Fruit fly (Drosophila melanogaster) whole organism, prepupa: ENCODE measurements around the gene Dscam3.
A peak's percentile ranks its signal among the peaks of the same experiment; 100 is the strongest.

ENCODE experiments used
- Blimp-1 ChIP-seq: fragments of 200-800 bp; sonication (Bioruptor generic); optimal IDR thresholded peaks from 3 replicates; lab custom pipeline; 2017; ENCODE audit warnings: missing biosample characterization, missing genetic modification characterization, mild to moderate bottlenecking, moderate library complexity, missing genetic modification reagents
- CG10631 ChIP-seq: fragments of 200-800 bp; sonication (Bioruptor generic); optimal IDR thresholded peaks from 2 replicates; lab custom pipeline; 2016; ENCODE audit warnings: missing biosample characterization, missing genetic modification characterization
- CG10669 ChIP-seq: fragments of 200-800 bp; sonication (Bioruptor generic); optimal IDR thresholded peaks from 3 replicates; lab custom pipeline; 2018; ENCODE audit warnings: missing biosample characterization, mild to moderate bottlenecking, missing genetic modification characterization, moderate library complexity
- CG11294 ChIP-seq: fragments of 200-800 bp; sonication (Bioruptor generic); IDR thresholded peaks from 2 replicates; pipeline ENCODE4 v1.3.6; 2022; ENCODE audit warnings: missing biosample characterization, missing genetic modification characterization
- CG11762 ChIP-seq: fragments of 200-800 bp; sonication (Bioruptor generic); optimal IDR thresholded peaks from 3 replicates; lab custom pipeline; 2016; ENCODE audit warnings: missing biosample characterization, missing genetic modification characterization; ENCODE audit not compliant: insufficient read depth
- CG11902 ChIP-seq: fragments of 200-800 bp; sonication (Bioruptor generic); optimal IDR thresholded peaks from 3 replicates; lab custom pipeline; 2016; ENCODE audit warnings: missing biosample characterization, missing genetic modification characterization
- CG15336 ChIP-seq: fragments of 200-800 bp; sonication (Bioruptor generic); IDR thresholded peaks from 2 replicates; pipeline ENCODE4 v1.3.6; 2022; ENCODE audit warnings: missing biosample characterization, missing genetic modification characterization
- CG1621 ChIP-seq: fragments of 200-800 bp; sonication (Bioruptor generic); optimal IDR thresholded peaks from 3 replicates; lab custom pipeline; 2018; ENCODE audit warnings: missing biosample characterization, mild to moderate bottlenecking, missing genetic modification characterization
- CG16779 ChIP-seq: fragments of 200-800 bp; sonication (Bioruptor generic); optimal IDR thresholded peaks from 3 replicates; lab custom pipeline; 2017; ENCODE audit warnings: missing biosample characterization, mild to moderate bottlenecking, missing genetic modification characterization
- CG3032 ChIP-seq: fragments of 200-800 bp; optimal IDR thresholded peaks from 2 replicates; lab custom pipeline; 2019; ENCODE audit warnings: missing biosample characterization, mild to moderate bottlenecking, missing genetic modification characterization, moderate library complexity
- CG32006 ChIP-seq: fragments of 200-800 bp; sonication (Bioruptor generic); optimal IDR thresholded peaks from 3 replicates; lab custom pipeline; 2017; ENCODE audit warnings: missing biosample characterization, mild to moderate bottlenecking, missing genetic modification characterization
- CG34406 ChIP-seq: fragments of 200-800 bp; sonication (Bioruptor generic); optimal IDR thresholded peaks from 3 replicates; lab custom pipeline; 2016; ENCODE audit warnings: missing biosample characterization, missing genetic modification characterization
- CG3919 ChIP-seq: fragments of 200-800 bp; sonication (Bioruptor generic); optimal IDR thresholded peaks from 3 replicates; lab custom pipeline; 2016; ENCODE audit warnings: missing biosample characterization, missing genetic modification characterization
- CG4318 ChIP-seq: fragments of 200-800 bp; sonication (Bioruptor generic); optimal IDR thresholded peaks from 3 replicates; lab custom pipeline; 2017; ENCODE audit warnings: missing biosample characterization, mild to moderate bottlenecking, missing genetic modification characterization
- CG6163 ChIP-seq: fragments of 200-800 bp; sonication (Bioruptor generic); IDR thresholded peaks from 3 replicates; pipeline ENCODE4 v1.3.6; 2022; ENCODE audit warnings: missing biosample characterization, missing genetic modification characterization
- CG6276 ChIP-seq: fragments of 200-800 bp; sonication (Bioruptor generic); optimal IDR thresholded peaks from 2 replicates; lab custom pipeline; 2017; ENCODE audit warnings: missing biosample characterization, mild to moderate bottlenecking, missing genetic modification characterization
- CG6792 ChIP-seq: fragments of 200-800 bp; sonication (Bioruptor generic); optimal IDR thresholded peaks from 3 replicates; lab custom pipeline; 2016; ENCODE audit warnings: missing biosample characterization, missing genetic modification characterization
- CG6808 ChIP-seq: fragments of 200-800 bp; sonication (Bioruptor generic); optimal IDR thresholded peaks from 3 replicates; lab custom pipeline; 2017; ENCODE audit warnings: missing biosample characterization, missing genetic modification characterization, mild to moderate bottlenecking, moderate library complexity, missing genetic modification reagents
- CG6854 ChIP-seq: fragments of 200-800 bp; sonication (Bioruptor generic); optimal IDR thresholded peaks from 2 replicates; lab custom pipeline; 2017; ENCODE audit warnings: missing biosample characterization, mild to moderate bottlenecking, missing genetic modification characterization
- CG7368 ChIP-seq: fragments of 200-800 bp; sonication (Bioruptor generic); optimal IDR thresholded peaks from 3 replicates; lab custom pipeline; 2016; ENCODE audit warnings: missing biosample characterization, missing genetic modification characterization
- CG8119 ChIP-seq: fragments of 200-800 bp; sonication (Bioruptor generic); IDR thresholded peaks from 3 replicates; pipeline ENCODE4 v1.3.6; 2022; ENCODE audit warnings: missing biosample characterization, missing genetic modification characterization
- CG8319 ChIP-seq: fragments of 200-800 bp; sonication (Bioruptor generic); optimal IDR thresholded peaks from 3 replicates; lab custom pipeline; 2016; ENCODE audit warnings: missing biosample characterization, missing genetic modification characterization
- CG8632 ChIP-seq: fragments of 200-800 bp; sonication (Bioruptor generic); optimal IDR thresholded peaks from 3 replicates; lab custom pipeline; 2016; ENCODE audit warnings: missing biosample characterization, missing genetic modification characterization
- CG9139 ChIP-seq: fragments of 200-800 bp; sonication (Bioruptor generic); optimal IDR thresholded peaks from 3 replicates; lab custom pipeline; 2017; ENCODE audit warnings: missing biosample characterization, mild to moderate bottlenecking, missing genetic modification characterization
- Eip75B ChIP-seq: fragments of 200-800 bp; sonication (Bioruptor generic); optimal IDR thresholded peaks from 3 replicates; lab custom pipeline; 2016; ENCODE audit warnings: missing biosample characterization, missing genetic modification characterization
- Eip93F ChIP-seq: fragments of 200-800 bp; sonication (Bioruptor generic); optimal IDR thresholded peaks from 2 replicates; lab custom pipeline; 2016; ENCODE audit warnings: missing biosample characterization, mild to moderate bottlenecking, missing genetic modification characterization
- Ets96B ChIP-seq: fragments of 200-800 bp; optimal IDR thresholded peaks from 2 replicates; lab custom pipeline; 2019; ENCODE audit warnings: missing biosample characterization, mild to moderate bottlenecking, missing genetic modification characterization, moderate library complexity
- Gug ChIP-seq: fragments of 200-800 bp; sonication (Bioruptor generic); IDR thresholded peaks from 2 replicates; pipeline ENCODE4 v1.3.6; 2022; ENCODE audit warnings: missing biosample characterization, missing genetic modification characterization
- Hr4 ChIP-seq: fragments of 200-800 bp; sonication (Bioruptor generic); optimal IDR thresholded peaks from 3 replicates; lab custom pipeline; 2016; ENCODE audit warnings: missing biosample characterization, missing genetic modification characterization
- Lpt ChIP-seq: fragments of 200-800 bp; sonication (Bioruptor generic); optimal IDR thresholded peaks from 3 replicates; lab custom pipeline; 2016; ENCODE audit warnings: missing biosample characterization, missing genetic modification characterization
- Met ChIP-seq: fragments of 200-800 bp; sonication (Bioruptor generic); optimal IDR thresholded peaks from 3 replicates; lab custom pipeline; 2016; ENCODE audit warnings: missing biosample characterization, missing genetic modification characterization
- Smox ChIP-seq: fragments of 200-800 bp; sonication (Bioruptor generic); optimal IDR thresholded peaks from 3 replicates; lab custom pipeline; 2016; ENCODE audit warnings: missing biosample characterization, missing genetic modification characterization
- Sox14 ChIP-seq: fragments of 200-800 bp; sonication (Bioruptor generic); optimal IDR thresholded peaks from 3 replicates; lab custom pipeline; 2016; ENCODE audit warnings: missing biosample characterization, missing genetic modification characterization
- Sox15 ChIP-seq: fragments of 200-800 bp; sonication (Bioruptor generic); optimal IDR thresholded peaks from 3 replicates; lab custom pipeline; 2016; ENCODE audit warnings: missing biosample characterization, missing genetic modification characterization
- achi ChIP-seq: fragments of 200-800 bp; sonication (Bioruptor generic); optimal IDR thresholded peaks from 3 replicates; lab custom pipeline; 2016; ENCODE audit warnings: missing biosample characterization, missing genetic modification characterization
- cyc ChIP-seq: fragments of 200-800 bp; sonication (Bioruptor generic); optimal IDR thresholded peaks from 3 replicates; lab custom pipeline; 2016; ENCODE audit warnings: missing biosample characterization, missing genetic modification characterization
- dac ChIP-seq: fragments of 200-800 bp; sonication (Bioruptor generic); optimal IDR thresholded peaks from 2 replicates; lab custom pipeline; 2017; ENCODE audit warnings: missing biosample characterization, mild to moderate bottlenecking, missing genetic modification characterization
- dsx ChIP-seq: fragments of 200-800 bp; optimal IDR thresholded peaks from 3 replicates; lab custom pipeline; 2019; ENCODE audit warnings: missing biosample characterization, mild to moderate bottlenecking, missing genetic modification characterization, moderate library complexity; ENCODE audit not compliant: poor library complexity, severe bottlenecking
- eg ChIP-seq: fragments of 200-800 bp; sonication (Bioruptor generic); IDR thresholded peaks from 3 replicates; pipeline ENCODE4 v1.3.6; 2022; ENCODE audit warnings: missing biosample characterization, missing genetic modification characterization
- esn ChIP-seq: fragments of 200-800 bp; sonication (Bioruptor generic); optimal IDR thresholded peaks from 2 replicates; lab custom pipeline; 2016; ENCODE audit warnings: missing biosample characterization, mild to moderate bottlenecking, missing genetic modification characterization, moderate library complexity
- fd59A ChIP-seq: fragments of 200-800 bp; sonication (Bioruptor generic); optimal IDR thresholded peaks from 2 replicates; lab custom pipeline; 2017; ENCODE audit warnings: missing biosample characterization, mild to moderate bottlenecking, missing genetic modification characterization, missing genetic modification reagents
- fd85E ChIP-seq: fragments of 200-800 bp; sonication (Bioruptor generic); optimal IDR thresholded peaks from 3 replicates; lab custom pipeline; 2016; ENCODE audit warnings: missing biosample characterization, missing genetic modification characterization
- fkh ChIP-seq: fragments of 200-800 bp; sonication (Bioruptor generic); optimal IDR thresholded peaks from 3 replicates; lab custom pipeline; 2017; ENCODE audit warnings: missing biosample characterization, mild to moderate bottlenecking, missing genetic modification characterization, moderate library complexity
- lz ChIP-seq: fragments of 200-800 bp; sonication (Bioruptor generic); optimal IDR thresholded peaks from 3 replicates; lab custom pipeline; 2016; ENCODE audit warnings: missing biosample characterization, missing genetic modification characterization
- net ChIP-seq: fragments of 200-800 bp; sonication (Bioruptor generic); optimal IDR thresholded peaks from 3 replicates; lab custom pipeline; 2016; ENCODE audit warnings: missing biosample characterization, missing genetic modification characterization
- pdm3 ChIP-seq: fragments of 200-800 bp; sonication (Bioruptor generic); optimal IDR thresholded peaks from 3 replicates; lab custom pipeline; 2016; ENCODE audit warnings: missing biosample characterization, missing genetic modification characterization
- salr ChIP-seq, 2 experiments: fragments of 200-800 bp; sonication (Bioruptor generic); optimal IDR thresholded peaks; 3 replicates each; lab custom pipeline; 2016 to 2018; ENCODE audit warnings: missing biosample characterization in 2 of 2, missing genetic modification characterization in 2 of 2, mild to moderate bottlenecking in 1 of 2
- spab ChIP-seq: fragments of 200-800 bp; sonication (Bioruptor generic); optimal IDR thresholded peaks from 2 replicates; lab custom pipeline; 2017; ENCODE audit warnings: missing biosample characterization, mild to moderate bottlenecking, missing genetic modification characterization, missing genetic modification reagents
- ss ChIP-seq, 2 experiments: fragments of 200-800 bp; sonication (Bioruptor generic); optimal IDR thresholded peaks; 2 replicates in 1 of 2; 3 replicates in 1 of 2; lab custom pipeline; 2017 to 2018; ENCODE audit warnings: mild to moderate bottlenecking in 2 of 2, missing biosample characterization in 2 of 2, missing genetic modification characterization in 2 of 2, moderate library complexity in 1 of 2
- svp ChIP-seq: fragments of 200-800 bp; sonication (Bioruptor generic); peaks from one replicate; lab custom pipeline; 2016; ENCODE audit warnings: missing biosample characterization, missing genetic modification characterization
- topi ChIP-seq: fragments of 200-800 bp; sonication (Bioruptor generic); optimal IDR thresholded peaks from 3 replicates; lab custom pipeline; 2016; ENCODE audit warnings: missing biosample characterization, missing genetic modification characterization
- vri ChIP-seq: fragments of 200-800 bp; sonication (Bioruptor generic); optimal IDR thresholded peaks from 3 replicates; lab custom pipeline; 2016; ENCODE audit warnings: missing biosample characterization, mild to moderate bottlenecking, missing genetic modification characterization

Dscam3 gene

DNA sequence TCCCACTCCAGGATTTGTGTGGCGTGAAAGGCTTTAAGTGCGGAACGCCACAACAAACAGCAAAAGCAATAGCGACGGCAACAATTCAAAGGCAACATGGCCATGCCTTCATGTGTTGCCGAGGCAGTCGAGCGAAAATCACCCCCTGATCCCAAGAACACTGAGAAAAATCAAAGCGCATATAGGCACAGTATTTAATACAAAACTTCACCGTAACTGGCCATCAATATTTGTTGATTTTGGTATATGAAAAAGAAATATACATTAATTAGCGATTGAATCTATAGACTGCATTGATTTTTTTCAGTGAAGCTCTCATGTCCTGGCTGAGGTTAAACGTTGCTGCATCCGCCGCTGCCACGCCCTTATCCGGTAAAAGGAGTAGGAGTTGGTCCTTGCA, 4.4 kb downstream of the Dscam3 start:
- TF ChIP-seq CG34406 (GFP tag; lab: Kevin White, UChicago) (peak; percentile 58), spab (GFP tag; lab: Kevin White, UChicago) (peak; percentile 56), eg (peak; percentile 57; the same call in 2 of the 3 replicates), fd85E (GFP tag; lab: Kevin White, UChicago) (no peak), cyc (peak; percentile 60), CG4318 (GFP tag; lab: Kevin White, UChicago) (peak; percentile 47), CG6854 (GFP tag; lab: Kevin White, UChicago) (no peak), CG10631 (GFP tag; lab: Kevin White, UChicago) (peak; percentile 65), Lpt (GFP tag; lab: Kevin White, UChicago) (peak; percentile 17), salr (GFP tag; optimal IDR thresholded peaks at IDR 0.05; lab: Kevin White, UChicago) (peak; percentile 14 to 65), Eip93F (GFP tag; lab: Kevin White, UChicago) (no peak), fkh (GFP tag; lab: Kevin White, UChicago) (no peak), Blimp-1 (no peak), dac (GFP tag; lab: Kevin White, UChicago) (no peak), CG8632 (GFP tag; lab: Kevin White, UChicago) (peak; percentile 37), CG8319 (GFP tag; lab: Kevin White, UChicago) (no peak), vri (GFP tag; lab: Kevin White, UChicago) (peak; percentile 26), pdm3 (peak; percentile 64), CG11294 (GFP tag; lab: Robert Waterston, UW) (no peak), CG6276 (GFP tag; lab: Kevin White, UChicago) (peak; percentile 5), CG6792 (GFP tag; lab: Kevin White, UChicago) (peak; percentile 58), achi (GFP tag; lab: Kevin White, UChicago) (peak; percentile 65), CG3032 (tag; lab: Kevin White, UChicago) (peak; percentile 66), dsx (peak; percentile 48), fd59A (GFP tag; lab: Kevin White, UChicago) (peak; percentile 57), CG3919 (GFP tag; lab: Kevin White, UChicago) (peak; percentile 67), Sox15 (GFP tag; lab: Kevin White, UChicago) (peak; percentile 25), CG9139 (GFP tag; lab: Kevin White, UChicago) (peak; percentile 46), net (peak; percentile 42), CG7368 (GFP tag; lab: Kevin White, UChicago) (peak; percentile 48), ss (GFP tag; optimal IDR thresholded peaks at IDR 0.05; lab: Kevin White, UChicago) (peak; percentile 44 to 75), Hr4 (GFP tag; lab: Kevin White, UChicago) (peak; percentile 47), Ets96B (tag; lab: Kevin White, UChicago) (peak; percentile 74), CG1621 (tag; lab: Kevin White, UChicago) (peak; percentile 64), CG11902 (GFP tag; lab: Kevin White, UChicago) (peak; percentile 34), lz (GFP tag; lab: Kevin White, UChicago) (peak; percentile 63), CG8119 (GFP tag; lab: Robert Waterston, UW) (peak; percentile 45; the same call in 1 of the 3 replicates), CG6163 (peak; percentile 78), CG32006 (GFP tag; lab: Kevin White, UChicago) (peak; percentile 63), Eip75B (GFP tag; lab: Kevin White, UChicago) (peak; percentile 66), CG16779 (peak; percentile 39), Met (GFP tag; lab: Kevin White, UChicago) (peak; percentile 70), topi (GFP tag; lab: Kevin White, UChicago) (peak; percentile 66), CG11762 (GFP tag; lab: Kevin White, UChicago) (peak; percentile 27), CG10669 (GFP tag; lab: Kevin White, UChicago) (peak; percentile 70), Gug (GFP tag; lab: Robert Waterston, UW) (0 out of 2 replicates have a peak, but pooled peaks have one; percentile 24), Sox14 (GFP tag; lab: Kevin White, UChicago) (peak; percentile 60), esn (peak; percentile 69), CG6808 (GFP tag; lab: Kevin White, UChicago) (peak; percentile 54), CG15336 (GFP tag; lab: Robert Waterston, UW) (peak; percentile 45), Smox (peak; percentile 70), svp (GFP tag; lab: Kevin White, UChicago) (peak; percentile 86)
